Worm (Caenorhabditis elegans) whole organism, mixed stage, embryonic: ENCODE data around the gene fis-1.

ENCODE experiments used
- bed-3 ChIP-seq: fragments of 200-800 bp; sonication (Bioruptor generic); optimal IDR thresholded peaks from 3 replicates; lab custom pipeline; 2018; ENCODE audit warnings: mild to moderate bottlenecking, missing genetic modification characterization, moderate library complexity, missing compliant biosample characterization
- blmp-1 ChIP-seq: fragments of 150-350 bp; optimal IDR thresholded peaks from 2 replicates; lab custom pipeline; 2014; ENCODE audit warnings: missing biosample characterization, missing genetic modification characterization
- ceh-43 ChIP-seq: fragments of 200-800 bp; sonication (Bioruptor generic); optimal IDR thresholded peaks from 2 replicates; lab custom pipeline; 2018; ENCODE audit warnings: mild to moderate bottlenecking, missing genetic modification characterization, moderate library complexity, missing compliant biosample characterization
- unc-39 ChIP-seq: fragments of 150-350 bp; optimal IDR thresholded peaks from 2 replicates; lab custom pipeline; 2014; ENCODE audit warnings: missing biosample characterization, missing genetic modification characterization
- ztf-11 ChIP-seq: fragments of 150-350 bp; optimal IDR thresholded peaks from 2 replicates; lab custom pipeline; 2014; ENCODE audit warnings: missing biosample characterization, missing genetic modification characterization

DNA sequence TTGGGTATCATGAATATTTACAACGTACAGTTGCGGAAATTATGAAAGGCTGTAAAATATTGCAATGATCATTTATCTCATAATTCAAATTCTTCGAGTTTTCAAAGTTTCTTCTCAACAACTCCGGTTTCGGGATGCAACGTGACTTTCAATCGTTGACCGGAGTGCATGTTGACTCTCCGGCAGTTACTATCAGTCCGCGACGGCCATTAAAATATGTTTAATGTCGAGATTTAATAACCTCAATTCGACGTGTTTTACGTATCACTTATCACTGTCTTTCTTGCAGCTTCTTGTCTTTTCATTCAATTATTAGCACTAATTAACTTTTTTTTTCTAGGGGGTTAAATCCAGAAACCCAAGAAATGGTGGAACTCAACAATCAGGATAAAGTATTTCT lies 36.8 kb upstream of the fis-1 start, which contains the start of gene tsp-10:
- TF ChIP-seq blmp-1 = no peak
- no peak for TF ChIP-seq unc-39
- TF ChIP-seq ztf-11 = no peak
- no peak for TF ChIP-seq bed-3 (GFP tag; lab: Kevin White, UChicago)
- TF ChIP-seq ceh-43 (GFP tag; lab: Kevin White, UChicago) = no peak
